Fruit fly (Drosophila melanogaster): ENCODE results near the gene dsx-c73A.

dm6 chr3L:16495989-16496797 is 44.4 kb upstream of the dsx-c73A start, which contains the start of gene CG42514:
- TF ChIP-seq Pif1B (GFP tag; optimal IDR thresholded peaks at IDR 0.05) (no peak), CG8301 (tag; optimal IDR thresholded peaks at IDR 0.05) (no peak), CG13204 (GFP tag; optimal IDR thresholded peaks at IDR 0.05) (no peak), CG9948 (tag; optimal IDR thresholded peaks at IDR 0.05) (no peak), gl (tag; optimal IDR thresholded peaks at IDR 0.05) (no peak)
